Fruit fly (Drosophila melanogaster): Measurements from ENCODE around the gene CG14085.

- TF ChIP-seq CTCF (optimal IDR thresholded peaks at IDR 0.05) (no peak), CG8478 (optimal IDR thresholded peaks at IDR 0.05) (no peak)
These were observed 32.6 kb upstream of the CG14085 start for dm6 chr3L:19236554-19236953.
